Worm (Caenorhabditis elegans): Measurements from ENCODE around the gene sru-19.

Gene sru-19

ce11 chrIV:12531464-12531863 lies 33.1 kb downstream of the sru-19 start:
- TF ChIP-seq peb-1 (tag; optimal IDR thresholded peaks at IDR 0.05): no peak
- no peak for TF ChIP-seq alr-1 (tag; optimal IDR thresholded peaks at IDR 0.05)
- peak; percentile 71 for TF ChIP-seq elt-1 (tag; optimal IDR thresholded peaks at IDR 0.05)
- no peak for TF ChIP-seq ZK546.5 (tag; optimal IDR thresholded peaks at IDR 0.05)
- TF ChIP-seq sem-4 (tag; optimal IDR thresholded peaks at IDR 0.05): no peak
- TF ChIP-seq mbf-1 (tag; optimal IDR thresholded peaks at IDR 0.05): no peak
- no peak for TF ChIP-seq crh-2 (tag; optimal IDR thresholded peaks at IDR 0.05)
- no peak for TF ChIP-seq nhr-21 (tag; optimal IDR thresholded peaks at IDR 0.05)
- TF ChIP-seq nhr-129 (tag; optimal IDR thresholded peaks at IDR 0.05): no peak
- TF ChIP-seq R02D3.7 (tag; optimal IDR thresholded peaks at IDR 0.05): no peak
- peak; percentile 3 for TF ChIP-seq nhr-25 (tag; optimal IDR thresholded peaks at IDR 0.05)
- TF ChIP-seq elt-3 (tag; optimal IDR thresholded peaks at IDR 0.05): no peak
- no peak for TF ChIP-seq nhr-10 (tag; optimal IDR thresholded peaks at IDR 0.05)
- no peak for TF ChIP-seq sma-9 (GFP tag; optimal IDR thresholded peaks at IDR 0.05)
- TF ChIP-seq sma-9 (tag; optimal IDR thresholded peaks at IDR 0.05): no peak
- no peak for TF ChIP-seq F13H6.1 (tag; optimal IDR thresholded peaks at IDR 0.05)
- no peak for TF ChIP-seq lin-11 (tag; optimal IDR thresholded peaks at IDR 0.05)
- no peak for TF ChIP-seq mab-5 (tag; optimal IDR thresholded peaks at IDR 0.05)
- TF ChIP-seq lin-39 (tag; optimal IDR thresholded peaks at IDR 0.05): no peak
- TF ChIP-seq nhr-237 (tag; optimal IDR thresholded peaks at IDR 0.05): no peak
- TF ChIP-seq skn-1 (tag; optimal IDR thresholded peaks at IDR 0.05): no peak
- TF ChIP-seq nhr-11 (tag; optimal IDR thresholded peaks at IDR 0.05): no peak
- TF ChIP-seq snpc-4 (tag; optimal IDR thresholded peaks at IDR 0.05): no peak
- no peak for TF ChIP-seq lsy-2 (tag; optimal IDR thresholded peaks at IDR 0.05)
- no peak for TF ChIP-seq dmd-4 (tag; optimal IDR thresholded peaks at IDR 0.05)
- TF ChIP-seq unc-62 (GFP tag; optimal IDR thresholded peaks at IDR 0.05): no peak
- peak; percentile 89 for TF ChIP-seq ceh-16 (tag; optimal IDR thresholded peaks at IDR 0.05)
- no peak for TF ChIP-seq nhr-6 (tag; optimal IDR thresholded peaks at IDR 0.05)

- TF ChIP-seq nhr-25 (tag; optimal IDR thresholded peaks at IDR 0.05) (no peak), nhr-21 (tag; optimal IDR thresholded peaks at IDR 0.05) (no peak), elt-1 (tag; optimal IDR thresholded peaks at IDR 0.05) (no peak), unc-62 (GFP tag; optimal IDR thresholded peaks at IDR 0.05) (no peak), sem-4 (tag; optimal IDR thresholded peaks at IDR 0.05) (no peak), zag-1 (tag; optimal IDR thresholded peaks at IDR 0.05) (no peak), gmeb-1 (tag; optimal IDR thresholded peaks at IDR 0.05) (no peak), C34F6.9 (tag; optimal IDR thresholded peaks at IDR 0.05) (no peak), egl-27 (tag; optimal IDR thresholded peaks at IDR 0.05) (no peak), aly-2 (tag; optimal IDR thresholded peaks at IDR 0.05) (no peak), ztf-4 (tag; optimal IDR thresholded peaks at IDR 0.05) (no peak), mdl-1 (tag; optimal IDR thresholded peaks at IDR 0.05) (no peak), skn-1 (tag; optimal IDR thresholded peaks at IDR 0.05) (no peak), lin-13 (GFP tag; optimal IDR thresholded peaks at IDR 0.05) (no peak), ceh-16 (tag; optimal IDR thresholded peaks at IDR 0.05) (no peak), ZK546.5 (tag; optimal IDR thresholded peaks at IDR 0.05) (no peak), ama-1 (optimal IDR thresholded peaks at IDR 0.05) (no peak), lin-39 (tag; optimal IDR thresholded peaks at IDR 0.05) (no peak), nhr-77 (tag; optimal IDR thresholded peaks at IDR 0.05) (no peak), ztf-1 (GFP tag; conservative IDR thresholded peaks at IDR 0.05) (no peak)
Measured at ce11 chrIV:12536358-12536757, 38.0 kb downstream of the sru-19 start.

ce11 chrIV:12537694-12538093 lies 39.4 kb downstream of the sru-19 start:
- no peak for TF ChIP-seq unc-39 (tag; optimal IDR thresholded peaks at IDR 0.05)
- no peak for TF ChIP-seq elt-1 (tag; optimal IDR thresholded peaks at IDR 0.05)
- TF ChIP-seq zag-1 (tag; optimal IDR thresholded peaks at IDR 0.05): no peak
- no peak for TF ChIP-seq blmp-1 (tag; optimal IDR thresholded peaks at IDR 0.05; ENCODE audit: insufficient read depth)
- no peak for TF ChIP-seq ztf-11 (tag; optimal IDR thresholded peaks at IDR 0.05)
- no peak for TF ChIP-seq unc-55 (GFP tag; optimal IDR thresholded peaks at IDR 0.05)
- TF ChIP-seq ama-1 (optimal IDR thresholded peaks at IDR 0.05): no peak
- TF ChIP-seq sma-3 (GFP tag; optimal IDR thresholded peaks at IDR 0.05): no peak
- no peak for TF ChIP-seq nhr-25 (tag; optimal IDR thresholded peaks at IDR 0.05)
- no peak for TF ChIP-seq Y55F3AM.14 (GFP tag; optimal IDR thresholded peaks at IDR 0.05)
- no peak for TF ChIP-seq F13H6.1 (tag; optimal IDR thresholded peaks at IDR 0.05)
- TF ChIP-seq nhr-77 (tag; optimal IDR thresholded peaks at IDR 0.05): no peak
- TF ChIP-seq nhr-21 (tag; optimal IDR thresholded peaks at IDR 0.05): no peak

All from whole organism, L2 larva.